Comparison of ENCODE assay signal across 1 fruit fly cellular context in the genomic region with DNA sequence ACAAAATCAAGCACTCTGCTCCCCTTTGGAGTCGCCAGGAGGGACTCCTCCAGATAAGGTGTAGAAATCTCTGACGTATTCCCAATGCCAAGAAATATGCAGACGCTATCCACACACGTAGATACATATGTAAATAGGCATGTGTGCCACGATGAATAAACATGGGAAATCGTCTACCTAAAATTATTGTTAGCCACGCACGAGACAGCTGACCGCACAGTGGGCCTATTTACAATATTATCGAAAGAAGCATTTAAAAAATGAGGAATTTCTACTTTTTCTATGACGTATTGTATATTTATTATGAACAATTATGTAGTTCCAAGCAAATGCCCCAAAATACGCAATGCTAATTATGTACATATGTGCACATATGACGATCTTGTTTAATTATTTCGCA.
TF ChIP-seq lines count a peak whose summit lies in the region.

No protein-coding gene starts in this region.

TF ChIP-seq in whole organism, embryonic, 481 proteins besides CTCF, POLR2A, EP300 and RAD21 (continued from another document and continues in another):
- TF ChIP-seq CG9215 (GFP tag; IDR thresholded peaks at IDR 0.05; lab: Robert Waterston, UW) (peak; percentile 30; the same call in 1 of the 2 replicates), CG18619 (GFP tag; optimal IDR thresholded peaks at IDR 0.05; lab: Kevin White, UChicago) (no peak), E2f2 (GFP tag; IDR thresholded peaks at IDR 0.05; lab: Robert Waterston, UW) (0 out of 2 replicates have a peak, but pooled peaks have one; percentile 7), CG2129 (GFP tag; IDR thresholded peaks at IDR 0.05; lab: Robert Waterston, UW; ENCODE audit: partially characterized antibody) (no peak), CG18262 (tag; optimal IDR thresholded peaks at IDR 0.05; lab: Kevin White, UChicago) (no peak), CG13624 (GFP tag; optimal IDR thresholded peaks at IDR 0.05; lab: Kevin White, UChicago) (peak; percentile 13), CG13894 (tag; optimal IDR thresholded peaks at IDR 0.05; lab: Kevin White, UChicago) (no peak), Dip2 (GFP tag; IDR thresholded peaks at IDR 0.05; lab: Robert Waterston, UW) (no peak), tll (GFP tag; optimal IDR thresholded peaks at IDR 0.05; lab: Kevin White, UChicago) (no peak), Ravus (GFP tag; IDR thresholded peaks at IDR 0.05; lab: Robert Waterston, UW) (no peak), CG13123 (GFP tag; optimal IDR thresholded peaks at IDR 0.05; lab: Kevin White, UChicago) (no peak), seq (GFP tag; IDR thresholded peaks at IDR 0.05; lab: Robert Waterston, UW) (0 out of 2 replicates have a peak, but pooled peaks have one; percentile 33), slp2 (GFP tag; optimal IDR thresholded peaks at IDR 0.05; lab: Kevin White, UChicago) (no peak), odd (GFP tag; optimal IDR thresholded peaks at IDR 0.05; lab: Kevin White, UChicago) (no peak), gcm2 (GFP tag; optimal IDR thresholded peaks at IDR 0.05; lab: Kevin White, UChicago) (no peak), CG34224 (GFP tag; IDR thresholded peaks at IDR 0.05; lab: Robert Waterston, UW; ENCODE audit: partially characterized antibody) (no peak), CG10543 (GFP tag; optimal IDR thresholded peaks at IDR 0.05; lab: Kevin White, UChicago) (no peak), CG6813 (GFP tag; optimal IDR thresholded peaks at IDR 0.05; lab: Kevin White, UChicago) (peak; percentile 32), CG11456 (GFP tag; IDR thresholded peaks at IDR 0.05; lab: Robert Waterston, UW) (peak; percentile 49; the same call in 1 of the 3 replicates), CG32532 (GFP tag; IDR thresholded peaks at IDR 0.05; lab: Robert Waterston, UW) (peak; percentile 50; the same call in 1 of the 2 replicates), btn (GFP tag; optimal IDR thresholded peaks at IDR 0.05; lab: Kevin White, UChicago) (no peak), CG9727 (GFP tag; optimal IDR thresholded peaks at IDR 0.05; lab: Kevin White, UChicago) (no peak), CG18599 (GFP tag; optimal IDR thresholded peaks at IDR 0.05; lab: Kevin White, UChicago) (peak; percentile 11), Sry-δ (GFP tag; optimal IDR thresholded peaks at IDR 0.05; lab: Kevin White, UChicago) (no peak), CG9932 (GFP tag; IDR thresholded peaks at IDR 0.05; lab: Robert Waterston, UW) (peak; percentile 30; the same call in 1 of the 2 replicates), CG4820 (GFP tag; optimal IDR thresholded peaks at IDR 0.05; lab: Kevin White, UChicago) (no peak), CG6689 (GFP tag; IDR thresholded peaks at IDR 0.05; lab: Robert Waterston, UW) (0 out of 2 replicates have a peak, but pooled peaks have one; percentile 20), amos (GFP tag; IDR thresholded peaks at IDR 0.05; lab: Robert Waterston, UW; ENCODE audit: partially characterized antibody) (no peak), trem (tag; optimal IDR thresholded peaks at IDR 0.05; lab: Kevin White, UChicago) (no peak), repo (GFP tag; optimal IDR thresholded peaks at IDR 0.05; lab: Kevin White, UChicago) (no peak), wor (GFP tag; IDR thresholded peaks at IDR 0.05; lab: Robert Waterston, UW) (no peak), zfh2 (GFP tag; optimal IDR thresholded peaks at IDR 0.05; lab: Kevin White, UChicago) (no peak), unc-4 (GFP tag; IDR thresholded peaks at IDR 0.05; lab: Robert Waterston, UW; ENCODE audit: partially characterized antibody) (no peak), CG10959 (GFP tag; IDR thresholded peaks at IDR 0.05; lab: Robert Waterston, UW) (no peak), CG8478 (optimal IDR thresholded peaks at IDR 0.05; lab: Kevin White, UChicago) (no peak), CG3995 (GFP tag; optimal IDR thresholded peaks at IDR 0.05; lab: Kevin White, UChicago) (no peak), CG10209 (GFP tag; optimal IDR thresholded peaks at IDR 0.05; lab: Kevin White, UChicago) (no peak), Bteb2 (GFP tag; optimal IDR thresholded peaks at IDR 0.05; lab: Kevin White, UChicago) (no peak), CG10654 (GFP tag; optimal IDR thresholded peaks at IDR 0.05; lab: Kevin White, UChicago) (no peak), Meics (GFP tag; optimal IDR thresholded peaks at IDR 0.05; lab: Kevin White, UChicago) (peak; percentile 41), CG2202 (tag; optimal IDR thresholded peaks at IDR 0.05; lab: Kevin White, UChicago) (no peak), CG11247 (GFP tag; IDR thresholded peaks at IDR 0.05; lab: Robert Waterston, UW) (no peak), CG9876 (GFP tag; optimal IDR thresholded peaks at IDR 0.05; lab: Kevin White, UChicago) (no peak), pros (GFP tag; optimal IDR thresholded peaks at IDR 0.05; lab: Kevin White, UChicago) (no peak), Six4 (GFP tag; optimal IDR thresholded peaks at IDR 0.05; lab: Kevin White, UChicago) (no peak), CG17912 (GFP tag; optimal IDR thresholded peaks at IDR 0.05; lab: Kevin White, UChicago) (no peak), CG6175 (GFP tag; IDR thresholded peaks at IDR 0.05; lab: Robert Waterston, UW) (no peak), CG34422 (GFP tag; IDR thresholded peaks at IDR 0.05; lab: Robert Waterston, UW) (peak; percentile 18; the same call in 1 of the 3 replicates), bcd (GFP tag; optimal IDR thresholded peaks at IDR 0.05; lab: Kevin White, UChicago) (peak; percentile 29), CG11085 (GFP tag; IDR thresholded peaks at IDR 0.05; lab: Robert Waterston, UW) (no peak), CG8089 (GFP tag; optimal IDR thresholded peaks at IDR 0.05; lab: Kevin White, UChicago) (no peak), pnt (GFP tag; optimal IDR thresholded peaks at IDR 0.05; lab: Kevin White, UChicago) (no peak), Ets97D (GFP tag; optimal IDR thresholded peaks at IDR 0.05; lab: Kevin White, UChicago) (no peak), Nf-YC (tag; optimal IDR thresholded peaks at IDR 0.05; lab: Kevin White, UChicago) (no peak), CG17359 (tag; optimal IDR thresholded peaks at IDR 0.05; lab: Kevin White, UChicago) (peak; percentile 16), phol (tag; optimal IDR thresholded peaks at IDR 0.05; lab: Kevin White, UChicago) (peak; percentile 12), emc (GFP tag; optimal IDR thresholded peaks at IDR 0.05; lab: Kevin White, UChicago) (no peak), CG7928 (GFP tag; optimal IDR thresholded peaks at IDR 0.05; lab: Kevin White, UChicago) (no peak), org-1 (GFP tag; optimal IDR thresholded peaks at IDR 0.05; lab: Kevin White, UChicago) (no peak), CG32772 (GFP tag; IDR thresholded peaks at IDR 0.05; lab: Robert Waterston, UW) (no peak), gsb-n (tag; optimal IDR thresholded peaks at IDR 0.05; lab: Kevin White, UChicago) (no peak), ranshi (GFP tag; IDR thresholded peaks at IDR 0.05; lab: Robert Waterston, UW) (peak; percentile 36; the same call in 1 of the 2 replicates), CHES-1-like (GFP tag; optimal IDR thresholded peaks at IDR 0.05; lab: Kevin White, UChicago) (no peak), Hr39 (optimal IDR thresholded peaks at IDR 0.05; lab: Kevin White, UChicago) (no peak), Bgb (GFP tag; IDR thresholded peaks at IDR 0.05; lab: Robert Waterston, UW; ENCODE audit: partially characterized antibody) (no peak), CG13424 (tag; optimal IDR thresholded peaks at IDR 0.05; lab: Kevin White, UChicago) (peak; percentile 23), cas (GFP tag; IDR thresholded peaks at IDR 0.05; lab: Robert Waterston, UW) (no peak), CG11560 (tag; IDR thresholded peaks at IDR 0.05; lab: Robert Waterston, UW) (no peak), CG3847 (GFP tag; IDR thresholded peaks at IDR 0.05; lab: Robert Waterston, UW) (no peak), Dbx (GFP tag; IDR thresholded peaks at IDR 0.05; lab: Robert Waterston, UW) (0 out of 3 replicates have a peak, but pooled peaks have one; percentile 24), ken (GFP tag; IDR thresholded peaks at IDR 0.05; lab: Robert Waterston, UW) (no peak), fu2 (GFP tag; optimal IDR thresholded peaks at IDR 0.05; lab: Kevin White, UChicago) (no peak), CG6791 (GFP tag; IDR thresholded peaks at IDR 0.05; lab: Robert Waterston, UW; ENCODE audit: partially characterized antibody) (no peak), CG10267 (tag; optimal IDR thresholded peaks at IDR 0.05; lab: Kevin White, UChicago) (no peak), lilli (GFP tag; optimal IDR thresholded peaks at IDR 0.05; lab: Kevin White, UChicago) (peak; percentile 24), Stat92E (GFP tag; optimal IDR thresholded peaks at IDR 0.05; lab: Kevin White, UChicago) (no peak), CG12071 (GFP tag; optimal IDR thresholded peaks at IDR 0.05; lab: Kevin White, UChicago) (peak; percentile 9), tgo (GFP tag; IDR thresholded peaks at IDR 0.05; lab: Robert Waterston, UW) (no peak; the same call in 2 of the 3 replicates), gcm (GFP tag; optimal IDR thresholded peaks at IDR 0.05; lab: Kevin White, UChicago) (no peak), CG30020 (tag; optimal IDR thresholded peaks at IDR 0.05; lab: Kevin White, UChicago) (no peak), kni (GFP tag; optimal IDR thresholded peaks at IDR 0.05; lab: Kevin White, UChicago) (peak; percentile 68), CG6765 (GFP tag; optimal IDR thresholded peaks at IDR 0.05; lab: Kevin White, UChicago) (no peak), Rfx (GFP tag; IDR thresholded peaks at IDR 0.05; lab: Robert Waterston, UW) (peak; percentile 57; the same call in 1 of the 2 replicates), Deaf1 (tag; optimal IDR thresholded peaks at IDR 0.05; lab: Kevin White, UChicago) (no peak), CG1792 (GFP tag; optimal IDR thresholded peaks at IDR 0.05; lab: Kevin White, UChicago) (no peak), NK7.1 (GFP tag; optimal IDR thresholded peaks at IDR 0.05; lab: Kevin White, UChicago) (no peak), CG12219 (GFP tag; optimal IDR thresholded peaks at IDR 0.05; lab: Kevin White, UChicago) (no peak), CG17361 (GFP tag; IDR thresholded peaks at IDR 0.05; lab: Robert Waterston, UW) (no peak), HLH3B (GFP tag; IDR thresholded peaks at IDR 0.05; lab: Robert Waterston, UW) (no peak), Sox102F (GFP tag; optimal IDR thresholded peaks at IDR 0.05; lab: Kevin White, UChicago) (peak; percentile 49), CG3281 (GFP tag; optimal IDR thresholded peaks at IDR 0.05; lab: Kevin White, UChicago) (peak; percentile 6), Atf3 (GFP tag; optimal IDR thresholded peaks at IDR 0.05; lab: Kevin White, UChicago) (no peak), bsh (GFP tag; optimal IDR thresholded peaks at IDR 0.05; lab: Kevin White, UChicago) (no peak), CG7786 (GFP tag; optimal IDR thresholded peaks at IDR 0.05; lab: Kevin White, UChicago) (no peak), CG6683 (GFP tag; optimal IDR thresholded peaks at IDR 0.05; lab: Kevin White, UChicago) (no peak), CG14710 (tag; optimal IDR thresholded peaks at IDR 0.05; lab: Kevin White, UChicago) (no peak), CG34376 (GFP tag; optimal IDR thresholded peaks at IDR 0.05; lab: Kevin White, UChicago) (no peak), zf30C (GFP tag; optimal IDR thresholded peaks at IDR 0.05; lab: Kevin White, UChicago) (no peak), tap (tag; optimal IDR thresholded peaks at IDR 0.05; lab: Kevin White, UChicago) (no peak), twi (tag; optimal IDR thresholded peaks at IDR 0.05; lab: Kevin White, UChicago) (peak; percentile 13), BtbVII (GFP tag; optimal IDR thresholded peaks at IDR 0.05; lab: Kevin White, UChicago) (peak; percentile 32), eve (GFP tag; optimal IDR thresholded peaks at IDR 0.05; lab: Kevin White, UChicago) (no peak), sim (GFP tag; IDR thresholded peaks at IDR 0.05; lab: Robert Waterston, UW) (no peak), CG13287 (GFP tag; IDR thresholded peaks at IDR 0.05; lab: Robert Waterston, UW; ENCODE audit: partially characterized antibody) (no peak), p53 (GFP tag; optimal IDR thresholded peaks at IDR 0.05; lab: Kevin White, UChicago) (no peak), pita (GFP tag; optimal IDR thresholded peaks at IDR 0.05; lab: Kevin White, UChicago) (no peak), mld (GFP tag; IDR thresholded peaks at IDR 0.05; lab: Robert Waterston, UW; ENCODE audit: partially characterized antibody) (no peak), CG4328 (GFP tag; optimal IDR thresholded peaks at IDR 0.05; lab: Kevin White, UChicago) (no peak), cwo (GFP tag; optimal IDR thresholded peaks at IDR 0.05; lab: Kevin White, UChicago) (peak; percentile 84), tx (GFP tag; optimal IDR thresholded peaks at IDR 0.05; lab: Kevin White, UChicago) (no peak), ind (GFP tag; optimal IDR thresholded peaks at IDR 0.05; lab: Kevin White, UChicago) (no peak), her (GFP tag; optimal IDR thresholded peaks at IDR 0.05; lab: Kevin White, UChicago) (no peak), dati (GFP tag; IDR thresholded peaks at IDR 0.05; lab: Robert Waterston, UW) (no peak), ro (GFP tag; IDR thresholded peaks at IDR 0.05; lab: Robert Waterston, UW) (no peak), maf-S (GFP tag; optimal IDR thresholded peaks at IDR 0.05; lab: Kevin White, UChicago) (no peak), gem (tag; optimal IDR thresholded peaks at IDR 0.05; lab: Kevin White, UChicago) (peak; percentile 46), gfzf (GFP tag; optimal IDR thresholded peaks at IDR 0.05; lab: Kevin White, UChicago) (no peak), CG13296 (GFP tag; optimal IDR thresholded peaks at IDR 0.05; lab: Kevin White, UChicago) (no peak), Hr3 (GFP tag; optimal IDR thresholded peaks at IDR 0.05; lab: Kevin White, UChicago) (no peak), CG6254 (GFP tag; optimal IDR thresholded peaks at IDR 0.05; lab: Kevin White, UChicago) (no peak), CG4707 (GFP tag; optimal IDR thresholded peaks at IDR 0.05; lab: Kevin White, UChicago) (peak; percentile 93), Hr78 (GFP tag; optimal IDR thresholded peaks at IDR 0.05; lab: Kevin White, UChicago) (no peak), CG2120 (GFP tag; optimal IDR thresholded peaks at IDR 0.05; lab: Kevin White, UChicago) (peak; percentile 54), CG12236 (GFP tag; optimal IDR thresholded peaks at IDR 0.05; lab: Kevin White, UChicago) (no peak), MBD-R2 (GFP tag; IDR thresholded peaks at IDR 0.05; lab: Robert Waterston, UW) (no peak), D19A (tag; optimal IDR thresholded peaks at IDR 0.05; lab: Kevin White, UChicago) (no peak), C15 (GFP tag; IDR thresholded peaks at IDR 0.05; lab: Robert Waterston, UW) (no peak), Usf (GFP tag; optimal IDR thresholded peaks at IDR 0.05; lab: Kevin White, UChicago) (no peak), tup (GFP tag; optimal IDR thresholded peaks at IDR 0.05; lab: Kevin White, UChicago) (no peak), lov (optimal IDR thresholded peaks at IDR 0.05; lab: Kevin White, UChicago) (no peak), lov (GFP tag; IDR thresholded peaks at IDR 0.05; lab: Robert Waterston, UW) (no peak)
